Fruit fly (Drosophila melanogaster) whole organism, embryonic: Measurements from ENCODE around the gene CG42329.

Experiments
- Abd-B ChIP-seq: fragments of 200-800 bp; sonication (Bioruptor generic); optimal IDR thresholded peaks from 2 replicates; lab custom pipeline; 2018; ENCODE audit warnings: missing biosample characterization, mild to moderate bottlenecking, missing genetic modification characterization, moderate library complexity
- Adf1 ChIP-seq: fragments of 200-800 bp; sonication (Bioruptor generic); IDR thresholded peaks from 2 replicates; pipeline ENCODE4 v1.3.6; 2022; ENCODE audit warnings: missing biosample characterization, missing genetic modification characterization
- Atf6 ChIP-seq: fragments of 200-800 bp; sonication (Bioruptor generic); IDR thresholded peaks from 2 replicates; pipeline ENCODE4 v1.3.6; 2022; ENCODE audit warnings: missing biosample characterization, missing genetic modification characterization
- CG10366 ChIP-seq: fragments of 200-800 bp; sonication (Bioruptor generic); IDR thresholded peaks from 2 replicates; pipeline ENCODE4 v1.3.6; 2022; ENCODE audit warnings: missing biosample characterization, missing genetic modification characterization
- CG11456 ChIP-seq: fragments of 200-800 bp; sonication (Bioruptor generic); IDR thresholded peaks from 3 replicates; pipeline ENCODE4 v1.3.6; 2022; ENCODE audit warnings: missing biosample characterization, missing genetic modification characterization
- CG11504 ChIP-seq: fragments of 200-800 bp; sonication (Bioruptor generic); optimal IDR thresholded peaks from 3 replicates; lab custom pipeline; 2019; ENCODE audit warnings: missing biosample characterization, mild to moderate bottlenecking, missing genetic modification characterization, moderate library complexity
- CG12769 ChIP-seq: fragments of 200-800 bp; sonication (Bioruptor generic); optimal IDR thresholded peaks from 2 replicates; lab custom pipeline; 2019; ENCODE audit warnings: missing biosample characterization, mild to moderate bottlenecking, missing genetic modification characterization, moderate library complexity
- CG14014 ChIP-seq: fragments of 200-800 bp; sonication (Bioruptor generic); IDR thresholded peaks from 2 replicates; pipeline ENCODE4 v1.3.6; 2022; ENCODE audit warnings: missing biosample characterization, missing genetic modification characterization
- CG17802 ChIP-seq: fragments of 200-800 bp; sonication (Bioruptor generic); optimal IDR thresholded peaks from 2 replicates; lab custom pipeline; 2018; ENCODE audit warnings: missing biosample characterization, mild to moderate bottlenecking, missing genetic modification characterization, moderate library complexity
- CG18619 ChIP-seq: fragments of 200-800 bp; sonication (Bioruptor generic); optimal IDR thresholded peaks from 3 replicates; lab custom pipeline; 2017; ENCODE audit warnings: missing biosample characterization, mild to moderate bottlenecking, missing genetic modification characterization
- CG2199 ChIP-seq: fragments of 200-800 bp; sonication (Bioruptor generic); IDR thresholded peaks from 3 replicates; pipeline ENCODE4 v1.3.6; 2022; ENCODE audit warnings: missing biosample characterization, missing genetic modification characterization
- CG2678 ChIP-seq: fragments of 200-800 bp; sonication (Bioruptor generic); optimal IDR thresholded peaks from 3 replicates; lab custom pipeline; 2019; ENCODE audit warnings: missing biosample characterization, mild to moderate bottlenecking, missing genetic modification characterization, moderate library complexity
- CG7963 ChIP-seq: fragments of 200-800 bp; sonication (Bioruptor generic); IDR thresholded peaks from 3 replicates; pipeline ENCODE4 v1.3.6; 2022; ENCODE audit warnings: missing biosample characterization, missing genetic modification characterization; ENCODE audit not compliant: partially characterized antibody
- CG8388 ChIP-seq: fragments of 200-800 bp; sonication (Bioruptor generic); optimal IDR thresholded peaks from 2 replicates; lab custom pipeline; 2019; ENCODE audit warnings: missing biosample characterization, mild to moderate bottlenecking, missing genetic modification characterization, moderate library complexity
- CG8765 ChIP-seq: fragments of 200-800 bp; sonication (Bioruptor generic); IDR thresholded peaks from 2 replicates; pipeline ENCODE4 v1.3.6; 2022; ENCODE audit warnings: missing biosample characterization, missing genetic modification characterization
- CG8924 ChIP-seq: fragments of 200-800 bp; optimal IDR thresholded peaks from 3 replicates; lab custom pipeline; 2019; ENCODE audit warnings: missing biosample characterization, mild to moderate bottlenecking, missing genetic modification characterization, moderate library complexity
- CG9932 ChIP-seq: fragments of 200-800 bp; sonication (Bioruptor generic); IDR thresholded peaks from 2 replicates; pipeline ENCODE4 v1.3.6; 2022; ENCODE audit warnings: missing biosample characterization, missing genetic modification characterization
- CrebB ChIP-seq: fragments of 200-800 bp; sonication (Bioruptor generic); optimal IDR thresholded peaks from 3 replicates; lab custom pipeline; 2018; ENCODE audit warnings: missing biosample characterization, mild to moderate bottlenecking, missing genetic modification characterization
- Dek ChIP-seq: fragments of 200-800 bp; sonication (Bioruptor generic); optimal IDR thresholded peaks from 3 replicates; lab custom pipeline; 2019; ENCODE audit warnings: missing biosample characterization, mild to moderate bottlenecking, missing genetic modification characterization, moderate library complexity
- E2f2 ChIP-seq: fragments of 200-800 bp; sonication (Bioruptor generic); IDR thresholded peaks from 2 replicates; pipeline ENCODE4 v1.3.6; 2022; ENCODE audit warnings: missing biosample characterization, missing genetic modification characterization
- ERR ChIP-seq: fragments of 200-800 bp; sonication (Bioruptor generic); optimal IDR thresholded peaks from 2 replicates; lab custom pipeline; 2016; ENCODE audit warnings: missing biosample characterization, missing genetic modification characterization
- Fer2 ChIP-seq: fragments of 200-800 bp; sonication (Bioruptor generic); optimal IDR thresholded peaks from 2 replicates; lab custom pipeline; 2018; ENCODE audit warnings: missing biosample characterization, mild to moderate bottlenecking, missing genetic modification characterization, moderate library complexity
- HLHmδ ChIP-seq: fragments of 200-800 bp; sonication (Bioruptor generic); optimal IDR thresholded peaks from 2 replicates; lab custom pipeline; 2018; ENCODE audit warnings: missing biosample characterization, mild to moderate bottlenecking, missing genetic modification characterization, moderate library complexity
- Mrtf ChIP-seq: fragments of 200-800 bp; sonication (Bioruptor generic); IDR thresholded peaks from 3 replicates; pipeline ENCODE4 v1.3.6; 2022; ENCODE audit warnings: missing biosample characterization, missing genetic modification characterization
- NC2α ChIP-seq: fragments of 200-800 bp; sonication (Bioruptor generic); optimal IDR thresholded peaks from 2 replicates; lab custom pipeline; 2016; ENCODE audit warnings: missing biosample characterization, missing genetic modification characterization
- Side ChIP-seq: fragments of 200-800 bp; sonication (Bioruptor generic); optimal IDR thresholded peaks from 2 replicates; lab custom pipeline; 2016; ENCODE audit warnings: missing biosample characterization, missing genetic modification characterization
- bbx ChIP-seq: fragments of 200-800 bp; sonication (Bioruptor generic); IDR thresholded peaks from 2 replicates; pipeline ENCODE4 v1.3.6; 2022; ENCODE audit warnings: missing biosample characterization, missing genetic modification characterization; ENCODE audit not compliant: partially characterized antibody
- btn ChIP-seq: fragments of 200-800 bp; sonication (Bioruptor generic); optimal IDR thresholded peaks from 2 replicates; lab custom pipeline; 2016; ENCODE audit warnings: missing biosample characterization, missing genetic modification characterization
- cad ChIP-seq: fragments of >200 bp; optimal IDR thresholded peaks from 2 replicates; lab custom pipeline; 2017; ENCODE audit warnings: missing biosample characterization, missing genetic modification characterization
- cato ChIP-seq: fragments of 200-800 bp; sonication (Bioruptor generic); optimal IDR thresholded peaks from 2 replicates; lab custom pipeline; 2016; ENCODE audit warnings: missing biosample characterization, missing genetic modification characterization, borderline replicate concordance
- chinmo ChIP-seq: fragments of 200-800 bp; sonication (Bioruptor generic); IDR thresholded peaks from 4 replicates; pipeline ENCODE4 v1.3.6; 2022; ENCODE audit warnings: missing biosample characterization, missing genetic modification characterization; ENCODE audit not compliant: partially characterized antibody
- ems ChIP-seq: fragments of 200-800 bp; sonication (Bioruptor generic); optimal IDR thresholded peaks from 3 replicates; lab custom pipeline; 2016; ENCODE audit warnings: missing biosample characterization, missing genetic modification characterization
- esg ChIP-seq: fragments of 200-800 bp; sonication (Bioruptor generic); conservative IDR thresholded peaks from 2 replicates; pipeline ENCODE4 v1.3.6; 2022; ENCODE audit warnings: missing biosample characterization, missing genetic modification characterization
- fd64A ChIP-seq: fragments of 200-800 bp; sonication (Bioruptor generic); optimal IDR thresholded peaks from 3 replicates; lab custom pipeline; 2018; ENCODE audit warnings: missing biosample characterization, mild to moderate bottlenecking, missing genetic modification characterization
- ham ChIP-seq: fragments of 200-800 bp; sonication (Bioruptor generic); IDR thresholded peaks from 2 replicates; pipeline ENCODE4 v1.3.6; 2022; ENCODE audit warnings: missing biosample characterization, missing genetic modification characterization
- her ChIP-seq: fragments of 200-800 bp; sonication (Bioruptor generic); optimal IDR thresholded peaks from 2 replicates; lab custom pipeline; 2016; ENCODE audit warnings: missing biosample characterization, missing genetic modification characterization
- klu ChIP-seq: fragments of 200-800 bp; sonication (Bioruptor generic); IDR thresholded peaks from 2 replicates; pipeline ENCODE4 v1.3.6; 2022; ENCODE audit warnings: missing biosample characterization, missing genetic modification characterization
- kni ChIP-seq: fragments of 200-800 bp; sonication (Bioruptor generic); optimal IDR thresholded peaks from 3 replicates; lab custom pipeline; 2017; ENCODE audit warnings: mild to moderate bottlenecking, missing biosample characterization, missing genetic modification reagents, missing genetic modification characterization
- nau ChIP-seq: fragments of 200-800 bp; sonication (Bioruptor generic); optimal IDR thresholded peaks from 3 replicates; lab custom pipeline; 2017; ENCODE audit warnings: missing biosample characterization, mild to moderate bottlenecking, missing genetic modification characterization, missing genetic modification reagents
- nerfin-1 ChIP-seq: fragments of 200-800 bp; sonication (Bioruptor generic); optimal IDR thresholded peaks from 3 replicates; lab custom pipeline; 2019; ENCODE audit warnings: missing biosample characterization, mild to moderate bottlenecking, missing genetic modification characterization, moderate library complexity
- p53 ChIP-seq: fragments of 200-800 bp; sonication (Bioruptor generic); optimal IDR thresholded peaks from 2 replicates; lab custom pipeline; 2016; ENCODE audit warnings: missing biosample characterization, missing genetic modification characterization
- ro ChIP-seq: fragments of 200-800 bp; sonication (Bioruptor generic); IDR thresholded peaks from 2 replicates; pipeline ENCODE4 v1.3.6; 2022; ENCODE audit warnings: missing biosample characterization, missing genetic modification characterization
- row ChIP-seq: fragments of 200-800 bp; sonication (Bioruptor generic); IDR thresholded peaks from 3 replicates; pipeline ENCODE4 v1.3.6; 2022; ENCODE audit warnings: missing biosample characterization, missing genetic modification characterization
- sens-2 ChIP-seq: fragments of 200-800 bp; sonication (Bioruptor generic); IDR thresholded peaks from 2 replicates; pipeline ENCODE4 v1.3.6; 2022; ENCODE audit warnings: missing biosample characterization, missing genetic modification characterization
- slp2 ChIP-seq: fragments of 200-800 bp; sonication (Bioruptor generic); optimal IDR thresholded peaks from 2 replicates; lab custom pipeline; 2016; ENCODE audit warnings: missing biosample characterization, missing genetic modification characterization
- sob ChIP-seq: fragments of 200-800 bp; sonication (Bioruptor generic); IDR thresholded peaks from 2 replicates; pipeline ENCODE4 v1.3.6; 2022; ENCODE audit warnings: missing biosample characterization, missing genetic modification characterization
- tup ChIP-seq: fragments of 200-800 bp; sonication (Bioruptor generic); optimal IDR thresholded peaks from 2 replicates; lab custom pipeline; 2016; ENCODE audit warnings: missing biosample characterization, mild to moderate bottlenecking, missing genetic modification characterization, moderate library complexity
- wdn ChIP-seq: fragments of 200-800 bp; sonication (Bioruptor generic); IDR thresholded peaks from 2 replicates; pipeline ENCODE4 v1.3.6; 2022; ENCODE audit warnings: missing biosample characterization, missing genetic modification characterization
- yki ChIP-seq: fragments of >200 bp; optimal IDR thresholded peaks from 3 replicates; lab custom pipeline; 2018
- zfh1 ChIP-seq: fragments of 200-800 bp; sonication (Bioruptor generic); IDR thresholded peaks from 3 replicates; pipeline ENCODE4 v1.3.6; 2022; ENCODE audit warnings: missing biosample characterization, missing genetic modification characterization
- zfh2 ChIP-seq: fragments of 200-800 bp; sonication (Bioruptor generic); optimal IDR thresholded peaks from 2 replicates; lab custom pipeline; 2016; ENCODE audit warnings: missing biosample characterization, missing genetic modification characterization

CG42329 gene

DNA sequence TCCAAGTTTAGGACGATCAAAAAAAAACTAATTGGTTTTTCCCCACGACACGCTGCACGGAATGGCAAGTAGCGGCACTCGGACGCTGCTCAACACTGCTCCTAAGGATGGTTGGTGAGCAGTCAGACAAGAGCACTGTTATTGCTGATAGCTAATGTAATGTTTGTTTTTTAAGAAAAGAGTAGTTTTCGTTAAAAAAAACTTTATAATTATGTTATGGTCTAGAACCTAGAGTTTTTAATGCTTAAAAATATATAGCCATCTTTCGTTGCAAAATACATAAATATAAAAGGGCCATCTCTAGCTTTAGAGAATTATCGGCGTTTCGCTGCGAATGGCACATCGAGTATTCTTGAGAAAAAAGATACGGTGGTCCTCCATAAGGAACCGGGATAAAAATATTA, 46.4 kb upstream of the CG42329 start, which contains the start of the genes Charon and CG4887 (continued):
- TF ChIP-seq chinmo (no peak), CG8388 (GFP tag; lab: Kevin White, UChicago) (peak; percentile 71), ham (GFP tag; lab: Robert Waterston, UW) (no peak), CG10366 (GFP tag; lab: Robert Waterston, UW) (peak; percentile 82), CG18619 (peak; percentile 66), CG8765 (GFP tag; lab: Robert Waterston, UW) (peak; percentile 48; the same call in 1 of the 2 replicates), Fer2 (tag; lab: Kevin White, UChicago) (peak; percentile 79), sens-2 (GFP tag; lab: Robert Waterston, UW) (no peak), slp2 (GFP tag; lab: Kevin White, UChicago) (peak; percentile 75), CG7963 (0 out of 3 replicates have a peak, but pooled peaks have one; percentile 28), E2f2 (peak; percentile 65; the same call in 1 of the 2 replicates), nau (GFP tag; lab: Kevin White, UChicago) (no peak), sob (GFP tag; lab: Robert Waterston, UW) (peak; percentile 89), HLHmδ (no peak), ems (peak; percentile 88), CG11456 (GFP tag; lab: Robert Waterston, UW) (peak; percentile 82), zfh1 (GFP tag; lab: Robert Waterston, UW) (peak; percentile 77), fd64A (GFP tag; lab: Kevin White, UChicago) (no peak), CG12769 (tag; lab: Kevin White, UChicago) (no peak), Mrtf (GFP tag; lab: Robert Waterston, UW) (0 out of 3 replicates have a peak, but pooled peaks have one; percentile 44), CG2678 (tag; lab: Kevin White, UChicago) (no peak), CrebB (tag; lab: Kevin White, UChicago) (peak; percentile 52), her (GFP tag; lab: Kevin White, UChicago) (peak; percentile 27), row (peak; percentile 95), cad (GFP tag; lab: Kevin White, UChicago) (no peak), wdn (GFP tag; lab: Robert Waterston, UW) (peak; percentile 55), ERR (peak; percentile 67), cato (peak; percentile 79), CG2199 (GFP tag; lab: Robert Waterston, UW) (no peak), yki (lab: Kevin White, UChicago) (no peak), CG11504 (no peak), ro (GFP tag; lab: Robert Waterston, UW) (peak; percentile 68), Adf1 (peak; percentile 43; the same call in 1 of the 2 replicates), CG9932 (GFP tag; lab: Robert Waterston, UW) (peak; percentile 93), CG8924 (tag; lab: Kevin White, UChicago) (no peak), tup (GFP tag; lab: Kevin White, UChicago) (peak; percentile 35), Dek (tag; lab: Kevin White, UChicago) (peak; percentile 71), btn (GFP tag; lab: Kevin White, UChicago) (no peak), CG14014 (GFP tag; lab: Robert Waterston, UW) (peak; percentile 71), CG17802 (tag; lab: Kevin White, UChicago) (peak; percentile 43), kni (no peak), nerfin-1 (tag; lab: Kevin White, UChicago) (peak; percentile 76), Atf6 (peak; percentile 75), Abd-B (GFP tag; lab: Kevin White, UChicago) (peak; percentile 87), p53 (GFP tag; lab: Kevin White, UChicago) (peak; percentile 4), esg (GFP tag; lab: Robert Waterston, UW) (peak; percentile 84), Side (GFP tag; lab: Kevin White, UChicago) (peak; percentile 85), NC2α (peak; percentile 59), klu (peak; percentile 68; the same call in 1 of the 2 replicates), zfh2 (peak; percentile 93), bbx (GFP tag; lab: Robert Waterston, UW) (peak; percentile 28; the same call in 1 of the 2 replicates)
